Fruit fly (Drosophila melanogaster): ENCODE measurements around the gene ppk20.

DNA sequence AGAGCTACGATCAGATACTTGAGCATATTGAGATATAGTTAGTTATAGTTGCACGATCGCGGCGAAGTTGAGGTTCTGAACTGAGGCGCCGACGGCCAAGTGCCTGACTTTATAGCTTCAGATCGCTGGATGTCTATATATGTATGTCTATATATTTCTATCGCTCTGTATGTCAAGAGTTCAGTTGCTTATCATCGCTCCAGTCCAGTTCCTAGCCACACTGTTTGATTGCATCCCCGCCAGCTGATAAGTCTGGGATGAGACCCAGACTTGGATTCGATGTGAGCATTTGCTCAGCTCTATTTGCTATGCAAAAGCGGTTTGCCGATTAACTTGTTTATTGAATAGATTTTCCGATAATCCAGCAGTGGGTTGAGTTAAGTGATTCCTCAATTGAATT is 18.0 kb upstream of the ppk20 start:
- TF ChIP-seq CG9948 (tag; optimal IDR thresholded peaks at IDR 0.05) (no peak), Ets98B (GFP tag; IDR thresholded peaks at IDR 0.05) (no peak), Snoo (tag; optimal IDR thresholded peaks at IDR 0.05) (no peak), CG17806 (tag; optimal IDR thresholded peaks at IDR 0.05) (no peak), fd96Ca (GFP tag; IDR thresholded peaks at IDR 0.05) (no peak), CG8301 (tag; optimal IDR thresholded peaks at IDR 0.05) (no peak), CG15710 (tag; optimal IDR thresholded peaks at IDR 0.05) (no peak), CG14655 (GFP tag; optimal IDR thresholded peaks at IDR 0.05) (no peak), CG10348 (GFP tag; IDR thresholded peaks at IDR 0.05) (no peak), CG12605 (GFP tag; IDR thresholded peaks at IDR 0.05) (no peak), gl (tag; optimal IDR thresholded peaks at IDR 0.05) (no peak)
